Fruit fly (Drosophila melanogaster): ENCODE results near the gene Atg4a.

Gene Atg4a

DNA sequence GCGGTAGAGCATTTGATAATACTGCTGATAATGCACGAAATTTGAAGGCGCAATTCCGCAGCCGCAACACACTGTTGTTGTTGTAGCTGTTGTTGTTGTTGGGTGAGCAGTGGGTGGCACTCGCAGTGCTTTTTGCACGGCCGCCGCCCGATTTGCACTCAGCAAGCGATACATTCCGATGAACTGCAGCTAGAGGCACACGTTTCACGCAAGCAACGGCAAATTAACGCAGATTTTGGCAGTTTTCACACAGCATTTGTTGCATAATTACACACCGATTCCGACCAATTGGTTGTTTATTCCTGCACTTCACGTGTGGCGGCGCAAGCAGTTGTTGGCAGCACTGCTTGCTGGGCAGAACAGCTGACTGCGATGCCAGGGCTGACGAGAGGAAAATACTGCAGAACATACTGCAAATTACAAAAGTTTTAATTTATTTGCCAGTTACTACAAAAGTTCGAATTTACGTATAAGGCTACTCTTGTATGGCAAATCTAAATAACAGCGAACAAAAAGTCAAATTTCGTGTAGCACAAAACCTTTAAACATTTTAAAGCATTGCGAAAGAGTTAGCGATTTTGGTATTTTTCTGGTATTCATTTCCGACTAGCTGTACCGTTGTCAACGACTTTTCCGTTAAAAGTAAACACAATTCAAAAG is 27.4 kb downstream of the Atg4a start, which contains the start of the genes PolrMT and CG14339 (continued):
- TF ChIP-seq Chrac-16 (GFP tag; optimal IDR thresholded peaks at IDR 0.05) (peak; percentile 37), Sin3A (optimal IDR thresholded peaks at IDR 0.05) (peak; percentile 85), CG30431 (GFP tag; optimal IDR thresholded peaks at IDR 0.05) (no peak), grau (tag; optimal IDR thresholded peaks at IDR 0.05) (no peak), Dip2 (GFP tag; IDR thresholded peaks at IDR 0.05) (no peak), ken (GFP tag; IDR thresholded peaks at IDR 0.05) (0 out of 3 replicates have a peak, but pooled peaks have one; percentile 14), Atf-2 (GFP tag; optimal IDR thresholded peaks at IDR 0.05) (no peak), sd (tag; optimal IDR thresholded peaks at IDR 0.05) (no peak), p53 (GFP tag; optimal IDR thresholded peaks at IDR 0.05) (peak; percentile 17), pum (GFP tag; optimal IDR thresholded peaks at IDR 0.05) (peak; percentile 33), NfI (GFP tag; optimal IDR thresholded peaks at IDR 0.05) (no peak), tap (tag; optimal IDR thresholded peaks at IDR 0.05) (no peak), CG2199 (GFP tag; IDR thresholded peaks at IDR 0.05) (no peak), CrebB (tag; optimal IDR thresholded peaks at IDR 0.05) (no peak), exex (tag; optimal IDR thresholded peaks at IDR 0.05) (peak; percentile 15), Aef1 (GFP tag; IDR thresholded peaks at IDR 0.05) (peak; percentile 48; the same call in 2 of the 3 replicates), dmrt99B (tag; optimal IDR thresholded peaks at IDR 0.05) (no peak), hbn (GFP tag; IDR thresholded peaks at IDR 0.05; ENCODE audit: partially characterized antibody) (no peak), gce (GFP tag; IDR thresholded peaks at IDR 0.05) (no peak), wdn (GFP tag; IDR thresholded peaks at IDR 0.05) (no peak), rib (GFP tag; IDR thresholded peaks at IDR 0.05) (no peak), otp (GFP tag; IDR thresholded peaks at IDR 0.05) (no peak), Rx (GFP tag; IDR thresholded peaks at IDR 0.05) (0 out of 2 replicates have a peak, but pooled peaks have one; percentile 6), ab (GFP tag; optimal IDR thresholded peaks at IDR 0.05) (no peak), dmrt11E (tag; optimal IDR thresholded peaks at IDR 0.05) (peak; percentile 20), pfk (GFP tag; optimal IDR thresholded peaks at IDR 0.05) (no peak), CG34422 (GFP tag; IDR thresholded peaks at IDR 0.05) (peak; percentile 92), CG8924 (tag; optimal IDR thresholded peaks at IDR 0.05) (no peak), CG10543 (GFP tag; optimal IDR thresholded peaks at IDR 0.05) (peak; percentile 43), stwl (tag; optimal IDR thresholded peaks at IDR 0.05) (peak; percentile 37), Nf-YA (GFP tag; IDR thresholded peaks at IDR 0.05) (no peak), Xbp1 (GFP tag; optimal IDR thresholded peaks at IDR 0.05) (peak; percentile 49), Hr51 (GFP tag; optimal IDR thresholded peaks at IDR 0.05) (no peak), tx (GFP tag; optimal IDR thresholded peaks at IDR 0.05) (peak; percentile 17), ap (GFP tag; IDR thresholded peaks at IDR 0.05) (no peak), Dref (GFP tag; IDR thresholded peaks at IDR 0.05) (0 out of 2 replicates have a peak, but pooled peaks have one; percentile 20), chif (GFP tag; optimal IDR thresholded peaks at IDR 0.05) (peak; percentile 19 to 42), lab (GFP tag; optimal IDR thresholded peaks at IDR 0.05) (no peak), CG12942 (GFP tag; optimal IDR thresholded peaks at IDR 0.05) (peak; percentile 15), repo (GFP tag; optimal IDR thresholded peaks at IDR 0.05) (peak; percentile 41), CG18599 (GFP tag; optimal IDR thresholded peaks at IDR 0.05) (no peak), CG12236 (GFP tag; optimal IDR thresholded peaks at IDR 0.05) (peak; percentile 30), zfh1 (GFP tag; IDR thresholded peaks at IDR 0.05) (0 out of 3 replicates have a peak, but pooled peaks have one; percentile 29), mirr (GFP tag; optimal IDR thresholded peaks at IDR 0.05) (peak; percentile 18), ewg (GFP tag; optimal IDR thresholded peaks at IDR 0.05) (peak; percentile 57), MESR4 (GFP tag; optimal IDR thresholded peaks at IDR 0.05) (peak; percentile 72), Nf-YC (tag; optimal IDR thresholded peaks at IDR 0.05) (no peak), Opbp (GFP tag; IDR thresholded peaks at IDR 0.05; ENCODE audit: partially characterized antibody) (peak; percentile 12; the same call in 1 of the 3 replicates), tna (GFP tag; IDR thresholded peaks at IDR 0.05; ENCODE audit: partially characterized antibody) (0 out of 2 replicates have a peak, but pooled peaks have one; percentile 34), Fer3 (tag; optimal IDR thresholded peaks at IDR 0.05) (no peak)

All from whole organism, embryonic.